Worm (Caenorhabditis elegans): ENCODE results near the gene ZK945.4.
A peak's percentile ranks its signal among the peaks of the same experiment; 100 is the strongest.

DNA sequence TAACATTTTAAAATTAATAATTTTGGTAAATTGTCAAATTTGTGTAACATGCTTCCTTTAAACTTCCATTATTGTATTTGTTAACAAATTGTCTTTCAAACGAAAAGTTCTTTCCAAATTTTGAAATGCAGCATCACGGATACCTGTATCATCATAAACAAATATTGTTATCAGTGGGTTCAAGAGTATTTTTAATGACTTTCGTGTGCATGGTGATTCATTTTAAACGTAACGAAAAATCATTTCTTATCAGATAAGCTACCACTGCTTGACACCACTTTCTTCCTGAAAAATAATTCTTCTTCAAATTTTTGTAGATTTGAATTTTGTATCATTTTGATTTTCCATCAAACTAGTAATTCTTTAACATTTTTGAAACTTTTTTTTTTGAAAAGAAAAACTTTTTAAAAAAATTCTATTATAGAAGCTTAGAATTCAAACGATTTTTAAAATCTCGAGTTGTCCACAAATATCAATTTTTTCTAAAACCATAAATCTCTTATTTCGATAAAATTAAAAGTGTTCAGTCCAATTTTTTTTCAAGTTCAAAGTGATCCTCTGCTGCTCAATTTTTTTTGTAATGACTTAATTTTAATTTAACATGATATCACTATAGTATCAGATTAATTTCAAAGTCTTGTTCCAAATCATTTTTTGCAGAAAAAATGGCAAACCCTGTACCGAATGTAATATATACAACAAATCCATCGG lies 28.9 kb upstream of the ZK945.4 start, which contains the start of gene F27E5.9:
- no peak for TF ChIP-seq F13H6.1 (tag; optimal IDR thresholded peaks at IDR 0.05)
- no peak for TF ChIP-seq hlh-30 (tag; optimal IDR thresholded peaks at IDR 0.05; ENCODE audit: insufficient read depth)
- TF ChIP-seq ceh-6 (GFP tag; optimal IDR thresholded peaks at IDR 0.05), result no peak
- TF ChIP-seq ceh-14 (tag; optimal IDR thresholded peaks at IDR 0.05), result no peak
- TF ChIP-seq lin-11 (tag; optimal IDR thresholded peaks at IDR 0.05), result no peak
- TF ChIP-seq ztf-16 (tag; optimal IDR thresholded peaks at IDR 0.05), result no peak
- no peak for TF ChIP-seq ama-1 (optimal IDR thresholded peaks at IDR 0.05)
- peak; percentile 66 for TF ChIP-seq elt-2 (tag; optimal IDR thresholded peaks at IDR 0.05)
- no peak for TF ChIP-seq npax-4 (tag; optimal IDR thresholded peaks at IDR 0.05)
- no peak for TF ChIP-seq pag-3 (tag; optimal IDR thresholded peaks at IDR 0.05; ENCODE audit: borderline replicate concordance)
- no peak for TF ChIP-seq nfya-1 (tag; optimal IDR thresholded peaks at IDR 0.05)
- no peak for TF ChIP-seq pha-4 (tag; optimal IDR thresholded peaks at IDR 0.05)
- TF ChIP-seq C08G9.2 (tag; optimal IDR thresholded peaks at IDR 0.05), result no peak
- no peak for TF ChIP-seq nhr-11 (tag; optimal IDR thresholded peaks at IDR 0.05)
